Worm (Caenorhabditis elegans) whole organism, young adult: ENCODE data around the gene snap-29.
A peak's percentile ranks its signal among the peaks of the same experiment; 100 is the strongest.

Experiments used
- F10E7.11 ChIP-seq: sonication (generic microtip); optimal IDR thresholded peaks from 2 replicates; lab custom pipeline; 2017; ENCODE audit warnings: mild to moderate bottlenecking, missing genetic modification characterization, moderate library complexity, missing compliant biosample characterization
- F22D6.2 ChIP-seq: sonication (generic microtip); optimal IDR thresholded peaks from 2 replicates; lab custom pipeline; 2016; ENCODE audit warnings: mild to moderate bottlenecking, missing genetic modification characterization, missing compliant biosample characterization
- F39B2.1 ChIP-seq: fragments of 200-800 bp; sonication (Bioruptor generic); IDR thresholded peaks from 2 replicates; pipeline ENCODE4 v1.3.6; 2022; ENCODE audit warnings: missing genetic modification reagents, missing genetic modification characterization, missing compliant biosample characterization
- F49E8.2 ChIP-seq: sonication (generic microtip); optimal IDR thresholded peaks from 3 replicates; lab custom pipeline; 2017; ENCODE audit warnings: missing genetic modification characterization, mild to moderate bottlenecking, missing compliant biosample characterization, antibody characterized with exemption, moderate library complexity; ENCODE audit not compliant: insufficient read depth
- F55B11.4 ChIP-seq: sonication (generic microtip); optimal IDR thresholded peaks from 2 replicates; lab custom pipeline; 2016; ENCODE audit warnings: missing compliant biosample characterization, missing genetic modification characterization, borderline replicate concordance; ENCODE audit not compliant: insufficient read depth
- F57A8.1 ChIP-seq: fragments of 200-800 bp; sonication (Bioruptor generic); optimal IDR thresholded peaks from 2 replicates; lab custom pipeline; 2018; ENCODE audit warnings: mild to moderate bottlenecking, missing genetic modification characterization, moderate library complexity, missing compliant biosample characterization
- Y53G8AR.9 ChIP-seq: fragments of 200-800 bp; sonication (Bioruptor generic); conservative IDR thresholded peaks from 2 replicates; pipeline ENCODE4 v1.3.6; 2022; ENCODE audit warnings: missing genetic modification reagents, missing genetic modification characterization, missing compliant biosample characterization
- Y67H2A.10 ChIP-seq: fragments of 200-800 bp; sonication (Bioruptor generic); conservative IDR thresholded peaks from 2 replicates; pipeline ENCODE4 v1.3.6; 2022; ENCODE audit warnings: missing genetic modification reagents, missing genetic modification characterization, missing compliant biosample characterization
- Y79H2A.3 ChIP-seq: fragments of 200-800 bp; sonication (Bioruptor generic); conservative IDR thresholded peaks from 2 replicates; pipeline ENCODE4 v1.3.6; 2022; ENCODE audit warnings: missing genetic modification reagents, missing genetic modification characterization, missing compliant biosample characterization
- Y95B8A.8 ChIP-seq: fragments of 200-800 bp; sonication (Bioruptor generic); IDR thresholded peaks from 2 replicates; pipeline ENCODE4 v1.3.6; 2022; ENCODE audit warnings: missing genetic modification reagents, missing genetic modification characterization, missing compliant biosample characterization
- akir-1 ChIP-seq: fragments of 200-800 bp; sonication (Bioruptor generic); optimal IDR thresholded peaks from 2 replicates; lab custom pipeline; 2018; ENCODE audit warnings: mild to moderate bottlenecking, missing genetic modification characterization, moderate library complexity, missing compliant biosample characterization
- aptf-2 ChIP-seq: fragments of 200-800 bp; sonication (Bioruptor generic); conservative IDR thresholded peaks from 2 replicates; pipeline ENCODE4 v1.3.6; 2022; ENCODE audit warnings: missing genetic modification reagents, missing genetic modification characterization, missing compliant biosample characterization
- ccch-3 ChIP-seq: fragments of 200-800 bp; sonication (Bioruptor generic); optimal IDR thresholded peaks from 2 replicates; lab custom pipeline; 2018; ENCODE audit warnings: mild to moderate bottlenecking, missing genetic modification characterization, missing compliant biosample characterization
- cebp-1 ChIP-seq, 2 experiments: fragments of 200-800 bp in 1 of 2; sonication (Bioruptor generic) in 1 of 2; sonication (generic microtip) in 1 of 2; IDR thresholded peaks in 1 of 2; optimal IDR thresholded peaks in 1 of 2; 2 replicates each; pipeline versions ENCODE4 v1.3.6 to Lab custom; 2017 to 2022; ENCODE audit warnings: missing compliant biosample characterization in 2 of 2, missing genetic modification characterization in 2 of 2, mild to moderate bottlenecking in 1 of 2, missing genetic modification reagents in 1 of 2, moderate library complexity in 1 of 2
- ceh-100 ChIP-seq: fragments of 200-800 bp; sonication (Bioruptor generic); IDR thresholded peaks from 2 replicates; pipeline ENCODE4 v1.3.6; 2022; ENCODE audit warnings: missing genetic modification reagents, missing genetic modification characterization, missing compliant biosample characterization
- chd-7 ChIP-seq: sonication (generic microtip); optimal IDR thresholded peaks from 2 replicates; lab custom pipeline; 2016; ENCODE audit warnings: mild to moderate bottlenecking, missing genetic modification characterization, moderate library complexity, missing compliant biosample characterization
- die-1 ChIP-seq: sonication (generic microtip); optimal IDR thresholded peaks from 2 replicates; lab custom pipeline; 2016; ENCODE audit warnings: missing genotype, mild to moderate bottlenecking, missing genetic modification characterization, missing compliant biosample characterization
- dox-1 ChIP-seq: fragments of 200-800 bp; sonication (Bioruptor generic); IDR thresholded peaks from 2 replicates; pipeline ENCODE4 v1.3.6; 2022; ENCODE audit warnings: missing genetic modification reagents, missing genetic modification characterization, missing compliant biosample characterization
- egrh-3 ChIP-seq: fragments of 200-800 bp; sonication (Bioruptor generic); IDR thresholded peaks from 2 replicates; pipeline ENCODE4 v1.3.6; 2022; ENCODE audit warnings: missing genetic modification reagents, missing genetic modification characterization, missing compliant biosample characterization
- ekl-4 ChIP-seq: fragments of 200-800 bp; sonication (Bioruptor generic); IDR thresholded peaks from 2 replicates; pipeline ENCODE4 v1.3.6; 2022; ENCODE audit warnings: missing genetic modification reagents, missing genetic modification characterization, missing compliant biosample characterization
- ets-4 ChIP-seq: fragments of 200-800 bp; sonication (Bioruptor generic); optimal IDR thresholded peaks from 2 replicates; lab custom pipeline; 2018; ENCODE audit warnings: mild to moderate bottlenecking, missing genetic modification characterization, missing compliant biosample characterization
- gei-17 ChIP-seq: fragments of 200-800 bp; sonication (Bioruptor generic); optimal IDR thresholded peaks from 2 replicates; lab custom pipeline; 2018; ENCODE audit warnings: mild to moderate bottlenecking, missing genetic modification characterization, missing compliant biosample characterization
- hlh-12 ChIP-seq: sonication (generic microtip); optimal IDR thresholded peaks from 2 replicates; lab custom pipeline; 2016; ENCODE audit warnings: missing genetic modification characterization, missing compliant biosample characterization
- hlh-26 ChIP-seq: fragments of 200-800 bp; sonication (Bioruptor generic); conservative IDR thresholded peaks from 2 replicates; pipeline ENCODE4 v1.3.6; 2022; ENCODE audit warnings: missing genetic modification reagents, missing genetic modification characterization, missing compliant biosample characterization
- lag-1 ChIP-seq: fragments of 200-800 bp; sonication (Bioruptor generic); IDR thresholded peaks from 2 replicates; pipeline ENCODE4 v1.3.6; 2022; ENCODE audit warnings: missing genetic modification reagents, missing genetic modification characterization, missing compliant biosample characterization
- let-607 ChIP-seq, 2 experiments: fragments of 200-800 bp in 1 of 2; sonication (Bioruptor generic) in 1 of 2; sonication (generic microtip) in 1 of 2; optimal IDR thresholded peaks; 2 replicates each; lab custom pipeline; 2016 to 2018; ENCODE audit warnings: mild to moderate bottlenecking in 2 of 2, missing compliant biosample characterization in 2 of 2, missing genetic modification characterization in 2 of 2, moderate library complexity in 2 of 2, missing genotype in 1 of 2
- lin-40 ChIP-seq: sonication (generic microtip); optimal IDR thresholded peaks from 2 replicates; lab custom pipeline; 2016; ENCODE audit warnings: missing genetic modification characterization, mild to moderate bottlenecking, missing compliant biosample characterization, missing genotype, missing genetic modification reagents
- lin-54 ChIP-seq: fragments of 200-800 bp; sonication (Bioruptor generic); optimal IDR thresholded peaks from 2 replicates; lab custom pipeline; 2018; ENCODE audit warnings: mild to moderate bottlenecking, missing genetic modification characterization, missing compliant biosample characterization
- lsl-1 ChIP-seq: fragments of 200-800 bp; sonication (Bioruptor generic); optimal IDR thresholded peaks from 2 replicates; lab custom pipeline; 2018; ENCODE audit warnings: mild to moderate bottlenecking, missing genetic modification characterization, moderate library complexity, missing compliant biosample characterization
- madf-3 ChIP-seq: fragments of 200-800 bp; sonication (Bioruptor generic); IDR thresholded peaks from 2 replicates; pipeline ENCODE4 v1.3.6; 2022; ENCODE audit warnings: missing genetic modification reagents, missing genetic modification characterization, missing compliant biosample characterization
- mcd-1 ChIP-seq: fragments of 200-800 bp; sonication (Bioruptor generic); IDR thresholded peaks from 2 replicates; pipeline ENCODE4 v1.3.6; 2022; ENCODE audit warnings: missing genetic modification reagents, missing genetic modification characterization, missing compliant biosample characterization
- mel-28 ChIP-seq: sonication (generic microtip); optimal IDR thresholded peaks from 2 replicates; lab custom pipeline; 2016; ENCODE audit warnings: borderline replicate concordance, mild to moderate bottlenecking, missing genetic modification characterization, missing compliant biosample characterization
- nfya-2 ChIP-seq: fragments of 200-800 bp; sonication (Bioruptor generic); IDR thresholded peaks from 2 replicates; pipeline ENCODE4 v1.3.6; 2022; ENCODE audit warnings: missing genetic modification reagents, missing genetic modification characterization, missing compliant biosample characterization
- nfyb-1 ChIP-seq: fragments of 200-800 bp; sonication (Bioruptor generic); IDR thresholded peaks from 2 replicates; pipeline ENCODE4 v1.3.6; 2022; ENCODE audit warnings: missing genetic modification reagents, missing genetic modification characterization, missing compliant biosample characterization
- nhr-179 ChIP-seq: sonication (generic microtip); optimal IDR thresholded peaks from 2 replicates; lab custom pipeline; 2016; ENCODE audit warnings: mild to moderate bottlenecking, missing genetic modification characterization, missing compliant biosample characterization
- nhr-90 ChIP-seq: sonication (generic microtip); optimal IDR thresholded peaks from 2 replicates; lab custom pipeline; 2016; ENCODE audit warnings: missing genotype, mild to moderate bottlenecking, missing genetic modification characterization, missing compliant biosample characterization
- repo-1 ChIP-seq: sonication (generic microtip); optimal IDR thresholded peaks from 2 replicates; lab custom pipeline; 2017; ENCODE audit warnings: mild to moderate bottlenecking, missing genetic modification characterization, missing compliant biosample characterization
- rpc-1 ChIP-seq, 2 experiments: fragments of 150-350 bp in 1 of 2; sonication (generic microtip) in 1 of 2; optimal IDR thresholded peaks; 2 replicates each; lab custom pipeline; 2014 to 2018; ENCODE audit warnings: missing biosample characterization in 1 of 2, missing genetic modification characterization in 1 of 2, missing genetic modification reagents in 1 of 2, missing genotype in 1 of 2
- sea-2 ChIP-seq: fragments of 200-800 bp; sonication (Bioruptor generic); IDR thresholded peaks from 2 replicates; pipeline ENCODE4 v1.3.6; 2022; ENCODE audit warnings: missing genetic modification characterization, missing compliant biosample characterization
- snpc-1.3 ChIP-seq: sonication (generic microtip); optimal IDR thresholded peaks from 2 replicates; lab custom pipeline; 2017; ENCODE audit warnings: missing genetic modification characterization, mild to moderate bottlenecking, missing compliant biosample characterization, antibody characterized with exemption, moderate library complexity, missing genotype, missing genetic modification reagents; ENCODE audit not compliant: insufficient read depth
- tbx-9 ChIP-seq: sonication (generic microtip); optimal IDR thresholded peaks from 2 replicates; lab custom pipeline; 2016; ENCODE audit warnings: borderline replicate concordance, missing genetic modification characterization, inconsistent platforms, missing compliant biosample characterization
- unc-130 ChIP-seq: sonication (generic microtip); optimal IDR thresholded peaks from 2 replicates; lab custom pipeline; 2016; ENCODE audit warnings: missing genetic modification reagents, missing genetic modification characterization, missing compliant biosample characterization
- unc-62 ChIP-seq: fragments of 150-350 bp; optimal IDR thresholded peaks from 2 replicates; lab custom pipeline; 2014; ENCODE audit warnings: missing biosample characterization, missing genetic modification reagents, missing genetic modification characterization
- xnd-1 ChIP-seq: sonication (generic microtip); optimal IDR thresholded peaks from 2 replicates; lab custom pipeline; 2016; ENCODE audit warnings: missing genotype, missing genetic modification reagents, missing genetic modification characterization, missing compliant biosample characterization
- ztf-18 ChIP-seq: sonication (generic microtip); optimal IDR thresholded peaks from 2 replicates; lab custom pipeline; 2016; ENCODE audit warnings: missing genotype, mild to moderate bottlenecking, missing genetic modification characterization, missing compliant biosample characterization
- ztf-22 ChIP-seq: fragments of 200-800 bp; sonication (Bioruptor generic); optimal IDR thresholded peaks from 2 replicates; lab custom pipeline; 2018; ENCODE audit warnings: mild to moderate bottlenecking, missing genetic modification characterization, moderate library complexity, missing compliant biosample characterization
- ztf-28 ChIP-seq: fragments of 200-800 bp; sonication (Bioruptor generic); IDR thresholded peaks from 2 replicates; pipeline ENCODE4 v1.3.6; 2022; ENCODE audit warnings: missing genetic modification reagents, missing genetic modification characterization, missing compliant biosample characterization

Gene snap-29

DNA sequence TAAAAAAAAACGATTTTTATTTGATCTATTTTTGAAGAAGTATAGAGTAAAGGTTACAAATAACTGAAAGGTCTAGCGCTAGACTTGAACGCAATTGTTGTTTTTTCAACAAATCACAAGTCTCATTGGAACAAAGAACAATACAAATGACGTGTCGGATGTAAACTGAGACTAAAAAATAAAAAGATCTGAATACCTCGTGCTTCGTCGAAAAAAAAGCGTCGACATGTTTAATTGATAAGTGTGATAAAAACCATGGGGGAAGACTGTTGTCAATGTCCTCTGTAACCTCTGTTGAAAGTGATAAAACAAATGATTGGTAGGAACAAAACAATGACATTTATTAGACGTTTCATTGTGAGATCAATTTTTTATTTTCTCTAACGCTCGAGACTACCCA, 6.7 kb downstream of the snap-29 start (continued):
- TF ChIP-seq snpc-1.3 (tag; lab: Kevin White, UChicago) (no peak), mcd-1 (GFP tag; lab: Robert Waterston, UW) (no peak), nhr-179 (tag; lab: Kevin White, UChicago) (no peak), ztf-22 (GFP tag; lab: Kevin White, UChicago) (peak; percentile 30), lin-40 (tag; lab: Kevin White, UChicago) (peak; percentile 44), F10E7.11 (no peak), gei-17 (no peak), chd-7 (tag; lab: Kevin White, UChicago) (no peak), F55B11.4 (tag; lab: Kevin White, UChicago) (no peak), F22D6.2 (tag; lab: Kevin White, UChicago) (peak; percentile 7), dox-1 (GFP tag; lab: Robert Waterston, UW) (no peak), lsl-1 (no peak), aptf-2 (GFP tag; lab: Robert Waterston, UW) (no peak), F39B2.1 (GFP tag; lab: Robert Waterston, UW) (no peak), rpc-1 (optimal IDR thresholded peaks at IDR 0.05; lab: Kevin White, UChicago) (no peak), rpc-1 (tag; optimal IDR thresholded peaks at IDR 0.05; lab: Kevin White, UChicago) (no peak), mel-28 (no peak), sea-2 (GFP tag; lab: Robert Waterston, UW) (no peak), die-1 (tag; lab: Kevin White, UChicago) (peak; percentile 44), Y53G8AR.9 (no peak), egrh-3 (GFP tag; lab: Robert Waterston, UW) (no peak), xnd-1 (tag; lab: Kevin White, UChicago) (no peak), Y79H2A.3 (GFP tag; lab: Robert Waterston, UW) (no peak), hlh-12 (tag; lab: Kevin White, UChicago) (no peak), hlh-26 (no peak), Y67H2A.10 (GFP tag; lab: Robert Waterston, UW) (no peak), lag-1 (no peak), nfya-2 (GFP tag; lab: Robert Waterston, UW) (no peak), akir-1 (GFP tag; lab: Kevin White, UChicago) (no peak), ccch-3 (no peak), let-607 (tag; optimal IDR thresholded peaks at IDR 0.05; lab: Kevin White, UChicago) (peak in 1 of 2 experiments; percentile 37), repo-1 (tag; lab: Kevin White, UChicago) (no peak), unc-130 (no peak), ztf-18 (tag; lab: Kevin White, UChicago) (no peak), ztf-28 (GFP tag; lab: Robert Waterston, UW) (no peak), ekl-4 (GFP tag; lab: Robert Waterston, UW) (no peak), ets-4 (GFP tag; lab: Kevin White, UChicago) (no peak), nhr-90 (tag; lab: Kevin White, UChicago) (no peak), lin-54 (GFP tag; lab: Kevin White, UChicago) (no peak), F49E8.2 (no peak), cebp-1 (GFP tag; IDR thresholded peaks at IDR 0.05; lab: Robert Waterston, UW) (0 out of 2 replicates have a peak, but pooled peaks have one; percentile 35), cebp-1 (tag; optimal IDR thresholded peaks at IDR 0.05; lab: Kevin White, UChicago) (peak; percentile 44), unc-62 (peak; percentile 44), ceh-100 (no peak), F57A8.1 (no peak), nfyb-1 (GFP tag; lab: Robert Waterston, UW) (peak; percentile 23; the same call in 1 of the 2 replicates), madf-3 (GFP tag; lab: Robert Waterston, UW) (no peak), tbx-9 (tag; lab: Kevin White, UChicago) (no peak), Y95B8A.8 (GFP tag; lab: Robert Waterston, UW) (no peak)
